Fruit fly (Drosophila melanogaster) whole organism, prepupa: ENCODE measurements around the gene mRpL15.

Experiments used
- Blimp-1 ChIP-seq: fragments of 200-800 bp; sonication (Bioruptor generic); optimal IDR thresholded peaks from 3 replicates; lab custom pipeline; 2017; ENCODE audit warnings: missing biosample characterization, missing genetic modification characterization, mild to moderate bottlenecking, moderate library complexity, missing genetic modification reagents
- CG10631 ChIP-seq: fragments of 200-800 bp; sonication (Bioruptor generic); optimal IDR thresholded peaks from 2 replicates; lab custom pipeline; 2016; ENCODE audit warnings: missing biosample characterization, missing genetic modification characterization
- CG10669 ChIP-seq: fragments of 200-800 bp; sonication (Bioruptor generic); optimal IDR thresholded peaks from 3 replicates; lab custom pipeline; 2018; ENCODE audit warnings: missing biosample characterization, mild to moderate bottlenecking, missing genetic modification characterization, moderate library complexity
- CG11762 ChIP-seq: fragments of 200-800 bp; sonication (Bioruptor generic); optimal IDR thresholded peaks from 3 replicates; lab custom pipeline; 2016; ENCODE audit warnings: missing biosample characterization, missing genetic modification characterization; ENCODE audit not compliant: insufficient read depth
- CG15336 ChIP-seq: fragments of 200-800 bp; sonication (Bioruptor generic); IDR thresholded peaks from 2 replicates; pipeline ENCODE4 v1.3.6; 2022; ENCODE audit warnings: missing biosample characterization, missing genetic modification characterization
- CG1621 ChIP-seq: fragments of 200-800 bp; sonication (Bioruptor generic); optimal IDR thresholded peaks from 3 replicates; lab custom pipeline; 2018; ENCODE audit warnings: missing biosample characterization, mild to moderate bottlenecking, missing genetic modification characterization
- CG16779 ChIP-seq: fragments of 200-800 bp; sonication (Bioruptor generic); optimal IDR thresholded peaks from 3 replicates; lab custom pipeline; 2017; ENCODE audit warnings: missing biosample characterization, mild to moderate bottlenecking, missing genetic modification characterization
- CG3032 ChIP-seq: fragments of 200-800 bp; optimal IDR thresholded peaks from 2 replicates; lab custom pipeline; 2019; ENCODE audit warnings: missing biosample characterization, mild to moderate bottlenecking, missing genetic modification characterization, moderate library complexity
- CG31627 ChIP-seq: fragments of 200-800 bp; sonication (Bioruptor generic); optimal IDR thresholded peaks from 3 replicates; lab custom pipeline; 2016; ENCODE audit warnings: missing biosample characterization, missing genetic modification characterization
- CG34406 ChIP-seq: fragments of 200-800 bp; sonication (Bioruptor generic); optimal IDR thresholded peaks from 3 replicates; lab custom pipeline; 2016; ENCODE audit warnings: missing biosample characterization, missing genetic modification characterization
- CG3919 ChIP-seq: fragments of 200-800 bp; sonication (Bioruptor generic); optimal IDR thresholded peaks from 3 replicates; lab custom pipeline; 2016; ENCODE audit warnings: missing biosample characterization, missing genetic modification characterization
- CG4318 ChIP-seq: fragments of 200-800 bp; sonication (Bioruptor generic); optimal IDR thresholded peaks from 3 replicates; lab custom pipeline; 2017; ENCODE audit warnings: missing biosample characterization, mild to moderate bottlenecking, missing genetic modification characterization
- CG6163 ChIP-seq: fragments of 200-800 bp; sonication (Bioruptor generic); IDR thresholded peaks from 3 replicates; pipeline ENCODE4 v1.3.6; 2022; ENCODE audit warnings: missing biosample characterization, missing genetic modification characterization
- CG6276 ChIP-seq: fragments of 200-800 bp; sonication (Bioruptor generic); optimal IDR thresholded peaks from 2 replicates; lab custom pipeline; 2017; ENCODE audit warnings: missing biosample characterization, mild to moderate bottlenecking, missing genetic modification characterization
- CG6792 ChIP-seq: fragments of 200-800 bp; sonication (Bioruptor generic); optimal IDR thresholded peaks from 3 replicates; lab custom pipeline; 2016; ENCODE audit warnings: missing biosample characterization, missing genetic modification characterization
- CG6808 ChIP-seq: fragments of 200-800 bp; sonication (Bioruptor generic); optimal IDR thresholded peaks from 3 replicates; lab custom pipeline; 2017; ENCODE audit warnings: missing biosample characterization, missing genetic modification characterization, mild to moderate bottlenecking, moderate library complexity, missing genetic modification reagents
- CG6854 ChIP-seq: fragments of 200-800 bp; sonication (Bioruptor generic); optimal IDR thresholded peaks from 2 replicates; lab custom pipeline; 2017; ENCODE audit warnings: missing biosample characterization, mild to moderate bottlenecking, missing genetic modification characterization
- CG7368 ChIP-seq: fragments of 200-800 bp; sonication (Bioruptor generic); optimal IDR thresholded peaks from 3 replicates; lab custom pipeline; 2016; ENCODE audit warnings: missing biosample characterization, missing genetic modification characterization
- CG8119 ChIP-seq: fragments of 200-800 bp; sonication (Bioruptor generic); IDR thresholded peaks from 3 replicates; pipeline ENCODE4 v1.3.6; 2022; ENCODE audit warnings: missing biosample characterization, missing genetic modification characterization
- CG8319 ChIP-seq: fragments of 200-800 bp; sonication (Bioruptor generic); optimal IDR thresholded peaks from 3 replicates; lab custom pipeline; 2016; ENCODE audit warnings: missing biosample characterization, missing genetic modification characterization
- CG9139 ChIP-seq: fragments of 200-800 bp; sonication (Bioruptor generic); optimal IDR thresholded peaks from 3 replicates; lab custom pipeline; 2017; ENCODE audit warnings: missing biosample characterization, mild to moderate bottlenecking, missing genetic modification characterization
- Eip78C ChIP-seq: fragments of 200-800 bp; sonication (Bioruptor generic); peaks from one replicate; lab custom pipeline; 2016; ENCODE audit warnings: missing biosample characterization, missing genetic modification characterization
- Eip93F ChIP-seq: fragments of 200-800 bp; sonication (Bioruptor generic); optimal IDR thresholded peaks from 2 replicates; lab custom pipeline; 2016; ENCODE audit warnings: missing biosample characterization, mild to moderate bottlenecking, missing genetic modification characterization
- Gug ChIP-seq: fragments of 200-800 bp; sonication (Bioruptor generic); IDR thresholded peaks from 2 replicates; pipeline ENCODE4 v1.3.6; 2022; ENCODE audit warnings: missing biosample characterization, missing genetic modification characterization
- Hr38 ChIP-seq: sonication (Bioruptor generic); optimal IDR thresholded peaks from 2 replicates; lab custom pipeline; 2016; ENCODE audit warnings: missing biosample characterization, missing genetic modification characterization
- Hr39 ChIP-seq: fragments of 200-800 bp; sonication (Bioruptor generic); optimal IDR thresholded peaks from 2 replicates; lab custom pipeline; 2016; ENCODE audit warnings: missing biosample characterization, missing genetic modification characterization
- Hr4 ChIP-seq: fragments of 200-800 bp; sonication (Bioruptor generic); optimal IDR thresholded peaks from 3 replicates; lab custom pipeline; 2016; ENCODE audit warnings: missing biosample characterization, missing genetic modification characterization
- Sox102F ChIP-seq: fragments of 200-800 bp; sonication (Bioruptor generic); optimal IDR thresholded peaks from 2 replicates; lab custom pipeline; 2016; ENCODE audit warnings: missing biosample characterization, mild to moderate bottlenecking, missing genetic modification characterization
- Sox14 ChIP-seq: fragments of 200-800 bp; sonication (Bioruptor generic); optimal IDR thresholded peaks from 3 replicates; lab custom pipeline; 2016; ENCODE audit warnings: missing biosample characterization, missing genetic modification characterization
- achi ChIP-seq: fragments of 200-800 bp; sonication (Bioruptor generic); optimal IDR thresholded peaks from 3 replicates; lab custom pipeline; 2016; ENCODE audit warnings: missing biosample characterization, missing genetic modification characterization
- acj6 ChIP-seq: fragments of 200-800 bp; sonication (Bioruptor generic); optimal IDR thresholded peaks from 3 replicates; lab custom pipeline; 2016; ENCODE audit warnings: missing biosample characterization, missing genetic modification characterization
- cyc ChIP-seq: fragments of 200-800 bp; sonication (Bioruptor generic); optimal IDR thresholded peaks from 3 replicates; lab custom pipeline; 2016; ENCODE audit warnings: missing biosample characterization, missing genetic modification characterization
- dac ChIP-seq: fragments of 200-800 bp; sonication (Bioruptor generic); optimal IDR thresholded peaks from 2 replicates; lab custom pipeline; 2017; ENCODE audit warnings: missing biosample characterization, mild to moderate bottlenecking, missing genetic modification characterization
- esn ChIP-seq: fragments of 200-800 bp; sonication (Bioruptor generic); optimal IDR thresholded peaks from 2 replicates; lab custom pipeline; 2016; ENCODE audit warnings: missing biosample characterization, mild to moderate bottlenecking, missing genetic modification characterization, moderate library complexity
- fd85E ChIP-seq: fragments of 200-800 bp; sonication (Bioruptor generic); optimal IDR thresholded peaks from 3 replicates; lab custom pipeline; 2016; ENCODE audit warnings: missing biosample characterization, missing genetic modification characterization
- net ChIP-seq: fragments of 200-800 bp; sonication (Bioruptor generic); optimal IDR thresholded peaks from 3 replicates; lab custom pipeline; 2016; ENCODE audit warnings: missing biosample characterization, missing genetic modification characterization
- spab ChIP-seq: fragments of 200-800 bp; sonication (Bioruptor generic); optimal IDR thresholded peaks from 2 replicates; lab custom pipeline; 2017; ENCODE audit warnings: missing biosample characterization, mild to moderate bottlenecking, missing genetic modification characterization, missing genetic modification reagents
- ss ChIP-seq, 2 experiments: fragments of 200-800 bp; sonication (Bioruptor generic); optimal IDR thresholded peaks; 2 replicates in 1 of 2; 3 replicates in 1 of 2; lab custom pipeline; 2017 to 2018; ENCODE audit warnings: mild to moderate bottlenecking in 2 of 2, missing biosample characterization in 2 of 2, missing genetic modification characterization in 2 of 2, moderate library complexity in 1 of 2
- svp ChIP-seq: fragments of 200-800 bp; sonication (Bioruptor generic); peaks from one replicate; lab custom pipeline; 2016; ENCODE audit warnings: missing biosample characterization, missing genetic modification characterization
- topi ChIP-seq: fragments of 200-800 bp; sonication (Bioruptor generic); optimal IDR thresholded peaks from 3 replicates; lab custom pipeline; 2016; ENCODE audit warnings: missing biosample characterization, missing genetic modification characterization
- vri ChIP-seq: fragments of 200-800 bp; sonication (Bioruptor generic); optimal IDR thresholded peaks from 3 replicates; lab custom pipeline; 2016; ENCODE audit warnings: missing biosample characterization, mild to moderate bottlenecking, missing genetic modification characterization

mRpL15 gene

dm6 chr3L:20405971-20406948 lies 29.7 kb downstream of the mRpL15 start (continued):
- no peak for TF ChIP-seq CG4318 (GFP tag; lab: Kevin White, UChicago)
- no peak for TF ChIP-seq achi
- no peak for TF ChIP-seq CG3032 (tag; lab: Kevin White, UChicago)
- no peak for TF ChIP-seq CG6792
- TF ChIP-seq Sox14 (GFP tag; lab: Kevin White, UChicago), result peak; percentile 34
- TF ChIP-seq, all 60 proteins: peak for 5

- TF ChIP-seq CG10631 (GFP tag; lab: Kevin White, UChicago) (no peak), Gug (GFP tag; lab: Robert Waterston, UW) (no peak), CG11762 (no peak), CG9139 (no peak), dac (no peak), CG31627 (GFP tag; lab: Kevin White, UChicago) (no peak), CG15336 (GFP tag; lab: Robert Waterston, UW) (no peak), Eip93F (GFP tag; lab: Kevin White, UChicago) (no peak), CG8119 (GFP tag; lab: Robert Waterston, UW) (no peak), CG3919 (GFP tag; lab: Kevin White, UChicago) (no peak), net (no peak)
- TF ChIP-seq, all 60 proteins: peak for 0
These were observed 30.6 kb downstream of the mRpL15 start for dm6 chr3L:20405337-20405887.

DNA sequence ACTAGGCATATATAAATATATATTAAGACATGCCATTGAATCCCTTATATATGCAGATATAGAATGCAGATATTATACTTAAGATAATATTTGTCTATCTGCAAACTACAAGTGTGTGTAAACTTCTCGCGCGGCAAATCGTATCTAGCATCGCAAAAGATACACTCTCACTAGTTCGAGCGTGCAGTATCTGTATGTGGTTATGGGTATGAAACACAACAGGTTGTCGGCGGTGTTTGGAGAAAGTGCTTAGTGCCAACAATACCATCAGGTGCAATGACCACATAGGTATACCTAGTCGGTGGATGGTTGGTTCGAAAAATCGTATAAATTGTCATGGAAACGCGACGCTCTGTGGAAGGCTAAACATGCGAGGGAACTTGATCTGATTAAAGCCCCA lies 31.5 kb downstream of the mRpL15 start:
- TF ChIP-seq Eip78C (peak; percentile 5), svp (GFP tag; lab: Kevin White, UChicago) (peak; percentile 4), Gug (GFP tag; lab: Robert Waterston, UW) (no peak)

- TF ChIP-seq CG7368 (GFP tag; lab: Kevin White, UChicago) (no peak), Hr39 (GFP tag; lab: Kevin White, UChicago) (peak; percentile 81), Hr4 (GFP tag; lab: Kevin White, UChicago) (peak; percentile 40), CG6276 (GFP tag; lab: Kevin White, UChicago) (peak; percentile 5), CG1621 (no peak), vri (GFP tag; lab: Kevin White, UChicago) (no peak), Gug (GFP tag; lab: Robert Waterston, UW) (no peak), Sox14 (GFP tag; lab: Kevin White, UChicago) (peak; percentile 61), CG16779 (tag; lab: Kevin White, UChicago) (peak; percentile 40), CG34406 (GFP tag; lab: Kevin White, UChicago) (peak; percentile 63), spab (peak; percentile 62), CG6792 (peak; percentile 60), acj6 (GFP tag; lab: Kevin White, UChicago) (peak; percentile 57), esn (GFP tag; lab: Kevin White, UChicago) (peak; percentile 85), Blimp-1 (GFP tag; lab: Kevin White, UChicago) (peak; percentile 62), ss (GFP tag; optimal IDR thresholded peaks at IDR 0.05; lab: Kevin White, UChicago) (peak; percentile 56 to 79), CG6854 (peak; percentile 36), CG3032 (tag; lab: Kevin White, UChicago) (peak; percentile 67), fd85E (GFP tag; lab: Kevin White, UChicago) (no peak), CG6163 (peak; percentile 42; the same call in 2 of the 3 replicates), topi (GFP tag; lab: Kevin White, UChicago) (peak; percentile 88), Sox102F (peak; percentile 51), CG11762 (no peak), CG8319 (GFP tag; lab: Kevin White, UChicago) (peak; percentile 33), cyc (GFP tag; lab: Kevin White, UChicago) (peak; percentile 52), Hr38 (GFP tag; lab: Kevin White, UChicago) (no peak), CG6808 (GFP tag; lab: Kevin White, UChicago) (peak; percentile 80), CG10669 (GFP tag; lab: Kevin White, UChicago) (peak; percentile 63)
These were observed 32.3 kb downstream of the mRpL15 start for dm6 chr3L:20403493-20404379.
